Worm (Caenorhabditis elegans) whole organism, L1 larva: ENCODE measurements around the gene str-64.

Experiments
- aha-1 ChIP-seq: fragments of 150-350 bp; optimal IDR thresholded peaks from 2 replicates; lab custom pipeline; 2014; ENCODE audit warnings: missing biosample characterization, missing genetic modification characterization
- alr-1 ChIP-seq: fragments of 200-800 bp; sonication (Bioruptor generic); optimal IDR thresholded peaks from 2 replicates; lab custom pipeline; 2018; ENCODE audit warnings: borderline replicate concordance, mild to moderate bottlenecking, missing genetic modification characterization, missing compliant biosample characterization
- blmp-1 ChIP-seq: fragments of 150-350 bp; optimal IDR thresholded peaks from 2 replicates; lab custom pipeline; 2014; ENCODE audit warnings: missing biosample characterization, missing genetic modification characterization
- ceh-82 ChIP-seq, 3 experiments: fragments of 150-350 bp in 1 of 3; sonication (generic microtip) in 2 of 3; optimal IDR thresholded peaks; 2 replicates each; lab custom pipeline; 2014 to 2017; ENCODE audit warnings: missing biosample characterization in 3 of 3, missing genetic modification characterization in 3 of 3
- elt-2 ChIP-seq: sonication (generic microtip); optimal IDR thresholded peaks from 2 replicates; lab custom pipeline; 2016; ENCODE audit warnings: missing genetic modification characterization, mild to moderate bottlenecking, inconsistent platforms, missing compliant biosample characterization, missing genetic modification reagents
- elt-3 ChIP-seq, 6 experiments: fragments of 150-350 bp in 1 of 6; sonication (generic microtip); optimal IDR thresholded peaks; 2 replicates each; lab custom pipeline; 2017 to 2018; ENCODE audit warnings: missing biosample characterization in 6 of 6, missing genetic modification characterization in 6 of 6, inconsistent platforms in 1 of 6
- lin-15B ChIP-seq: fragments of 150-350 bp; sonication (generic microtip); optimal IDR thresholded peaks from 3 replicates; lab custom pipeline; 2014; ENCODE audit warnings: missing biosample characterization, missing genetic modification characterization
- nhr-12 ChIP-seq: sonication (generic microtip); optimal IDR thresholded peaks from 2 replicates; lab custom pipeline; 2017; ENCODE audit warnings: missing biosample characterization, missing genetic modification characterization
- skn-1 ChIP-seq: fragments of 150-350 bp; optimal IDR thresholded peaks from 2 replicates; lab custom pipeline; 2014; ENCODE audit warnings: missing biosample characterization, missing genetic modification characterization
- swsn-7 ChIP-seq: sonication (generic microtip); optimal IDR thresholded peaks from 2 replicates; lab custom pipeline; 2016; ENCODE audit warnings: missing genetic modification characterization, missing compliant biosample characterization
- zag-1 ChIP-seq: fragments of 150-350 bp; optimal IDR thresholded peaks from 2 replicates; lab custom pipeline; 2014; ENCODE audit warnings: missing biosample characterization, missing genetic modification characterization

DNA sequence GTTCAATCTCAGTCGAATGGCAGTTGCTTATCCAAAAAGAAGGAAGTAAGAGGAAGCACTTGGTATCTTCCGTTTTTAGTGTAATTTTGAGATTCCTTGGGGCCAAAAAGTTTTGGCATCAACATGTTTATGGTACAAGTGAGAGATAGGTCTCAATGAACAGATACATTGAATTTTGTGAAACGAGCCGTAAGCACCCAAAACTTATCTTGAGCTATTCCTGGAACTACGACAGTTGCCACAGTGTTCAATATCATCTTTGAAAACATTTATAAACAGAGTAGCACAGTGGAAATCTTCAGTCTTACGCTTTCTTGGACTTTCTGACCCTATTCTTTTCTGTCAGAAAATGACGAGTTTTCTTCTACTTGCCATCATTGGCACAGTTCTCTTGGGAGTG lies 8.0 kb upstream of the str-64 start, which contains the start of gene T28A11.3:
- no peak for TF ChIP-seq swsn-7 (tag; lab: Kevin White, UChicago)
- no peak for TF ChIP-seq elt-2 (tag; lab: Kevin White, UChicago)
- TF ChIP-seq aha-1: no peak
- TF ChIP-seq ceh-82 (tag; optimal IDR thresholded peaks at IDR 0.05; lab: Kevin White, UChicago): no peak
- TF ChIP-seq zag-1 (tag; lab: Kevin White, UChicago): no peak
- TF ChIP-seq blmp-1 (tag; lab: Kevin White, UChicago): no peak
- TF ChIP-seq lin-15B (tag; lab: Kevin White, UChicago): no peak
- TF ChIP-seq alr-1: no peak
- TF ChIP-seq nhr-12 (tag; lab: Kevin White, UChicago): no peak
- TF ChIP-seq skn-1: no peak
- TF ChIP-seq elt-3 (tag; optimal IDR thresholded peaks at IDR 0.05; lab: Kevin White, UChicago): no peak
